Fruit fly (Drosophila melanogaster) whole organism, embryonic: ENCODE results near the gene stumps.

ENCODE experiments used
- Atf3 ChIP-seq: fragments of 200-800 bp; sonication (Bioruptor generic); optimal IDR thresholded peaks from 3 replicates; lab custom pipeline; 2016; ENCODE audit warnings: missing biosample characterization, missing genetic modification characterization
- Bgb ChIP-seq: fragments of 200-800 bp; sonication (Bioruptor generic); IDR thresholded peaks from 2 replicates; pipeline ENCODE4 v1.3.6; 2022; ENCODE audit warnings: missing biosample characterization, missing genetic modification characterization; ENCODE audit not compliant: partially characterized antibody
- CG10979 ChIP-seq: fragments of 200-800 bp; sonication (Bioruptor generic); optimal IDR thresholded peaks from 2 replicates; lab custom pipeline; 2018; ENCODE audit warnings: missing biosample characterization, mild to moderate bottlenecking, missing genetic modification characterization, moderate library complexity
- CG12391 ChIP-seq: fragments of 200-800 bp; sonication (Bioruptor generic); optimal IDR thresholded peaks from 3 replicates; lab custom pipeline; 2018; ENCODE audit warnings: missing biosample characterization, mild to moderate bottlenecking, missing genetic modification characterization, moderate library complexity
- CG12942 ChIP-seq: fragments of 200-800 bp; sonication (Bioruptor generic); optimal IDR thresholded peaks from 3 replicates; lab custom pipeline; 2016; ENCODE audit warnings: missing biosample characterization, missing genetic modification characterization
- CG13123 ChIP-seq: fragments of 200-800 bp; sonication (Bioruptor generic); optimal IDR thresholded peaks from 2 replicates; lab custom pipeline; 2016; ENCODE audit warnings: missing biosample characterization, missing genetic modification characterization
- CG14965 ChIP-seq: fragments of 200-800 bp; sonication (Bioruptor generic); optimal IDR thresholded peaks from 2 replicates; lab custom pipeline; 2016; ENCODE audit warnings: missing biosample characterization, missing genetic modification characterization, borderline replicate concordance
- CG15696 ChIP-seq: fragments of 200-800 bp; sonication (Bioruptor generic); optimal IDR thresholded peaks from 2 replicates; lab custom pipeline; 2019; ENCODE audit warnings: missing biosample characterization, mild to moderate bottlenecking, missing genetic modification characterization, moderate library complexity
- CG16815 ChIP-seq: fragments of 200-800 bp; sonication (Bioruptor generic); optimal IDR thresholded peaks from 3 replicates; lab custom pipeline; 2017; ENCODE audit warnings: missing biosample characterization, mild to moderate bottlenecking, missing genetic modification characterization
- CG17361 ChIP-seq: fragments of 200-800 bp; sonication (Bioruptor generic); IDR thresholded peaks from 3 replicates; pipeline ENCODE4 v1.3.6; 2022; ENCODE audit warnings: missing biosample characterization, missing genetic modification characterization
- CG17612 ChIP-seq: fragments of 200-800 bp; sonication (Bioruptor generic); IDR thresholded peaks from 2 replicates; pipeline ENCODE4 v1.3.6; 2022; ENCODE audit warnings: missing biosample characterization, missing genetic modification characterization
- CG17829 ChIP-seq: fragments of 200-800 bp; optimal IDR thresholded peaks from 2 replicates; lab custom pipeline; 2019; ENCODE audit warnings: missing biosample characterization, mild to moderate bottlenecking, missing genetic modification characterization, moderate library complexity
- CG18262 ChIP-seq: fragments of 200-800 bp; optimal IDR thresholded peaks from 3 replicates; lab custom pipeline; 2019; ENCODE audit warnings: missing biosample characterization, mild to moderate bottlenecking, missing genetic modification characterization, moderate library complexity
- CG1832 ChIP-seq: fragments of 200-800 bp; sonication (Bioruptor generic); optimal IDR thresholded peaks from 2 replicates; lab custom pipeline; 2017; ENCODE audit warnings: missing biosample characterization, mild to moderate bottlenecking, missing genetic modification characterization, inconsistent platforms
- CG18476 ChIP-seq: fragments of 200-800 bp; sonication (Bioruptor generic); optimal IDR thresholded peaks from 2 replicates; lab custom pipeline; 2016; ENCODE audit warnings: missing biosample characterization, mild to moderate bottlenecking, missing genetic modification characterization
- CG2712 ChIP-seq: fragments of 200-800 bp; optimal IDR thresholded peaks from 3 replicates; lab custom pipeline; 2019; ENCODE audit warnings: missing biosample characterization, mild to moderate bottlenecking, missing genetic modification characterization, moderate library complexity
- CG30403 ChIP-seq: fragments of 200-800 bp; sonication (Bioruptor generic); optimal IDR thresholded peaks from 3 replicates; lab custom pipeline; 2016; ENCODE audit warnings: missing biosample characterization, missing genetic modification characterization
- CG3163 ChIP-seq: fragments of 200-800 bp; sonication (Bioruptor generic); optimal IDR thresholded peaks from 3 replicates; lab custom pipeline; 2016; ENCODE audit warnings: missing biosample characterization, missing genetic modification characterization
- CG3281 ChIP-seq: fragments of 200-800 bp; sonication (Bioruptor generic); optimal IDR thresholded peaks from 3 replicates; lab custom pipeline; 2017; ENCODE audit warnings: missing biosample characterization, mild to moderate bottlenecking, missing genetic modification characterization
- CG34422 ChIP-seq: fragments of 200-800 bp; sonication (Bioruptor generic); IDR thresholded peaks from 3 replicates; pipeline ENCODE4 v1.3.6; 2022; ENCODE audit warnings: missing biosample characterization, missing genetic modification characterization
- CG4404 ChIP-seq: fragments of 200-800 bp; sonication (Bioruptor generic); IDR thresholded peaks from 2 replicates; pipeline ENCODE4 v1.3.6; 2022; ENCODE audit warnings: missing biosample characterization, missing genetic modification characterization
- CG5245 ChIP-seq: fragments of 200-800 bp; sonication (Bioruptor generic); optimal IDR thresholded peaks from 3 replicates; lab custom pipeline; 2016; ENCODE audit warnings: missing biosample characterization, missing genetic modification characterization
- CG8924 ChIP-seq: fragments of 200-800 bp; optimal IDR thresholded peaks from 3 replicates; lab custom pipeline; 2019; ENCODE audit warnings: missing biosample characterization, mild to moderate bottlenecking, missing genetic modification characterization, moderate library complexity
- CG9727 ChIP-seq: fragments of 200-800 bp; sonication (Bioruptor generic); optimal IDR thresholded peaks from 3 replicates; lab custom pipeline; 2017; ENCODE audit warnings: missing biosample characterization, mild to moderate bottlenecking, missing genetic modification characterization
- Chrac-16 ChIP-seq: fragments of 200-800 bp; sonication (Bioruptor generic); optimal IDR thresholded peaks from 3 replicates; lab custom pipeline; 2016; ENCODE audit warnings: missing biosample characterization, missing genetic modification characterization
- HmgZ ChIP-seq: fragments of 200-800 bp; sonication (Bioruptor generic); optimal IDR thresholded peaks from 2 replicates; lab custom pipeline; 2018; ENCODE audit warnings: missing biosample characterization, mild to moderate bottlenecking, missing genetic modification characterization
- PHDP ChIP-seq: fragments of 200-800 bp; sonication (Bioruptor generic); optimal IDR thresholded peaks from 3 replicates; lab custom pipeline; 2018; ENCODE audit warnings: missing biosample characterization, mild to moderate bottlenecking, missing genetic modification characterization, moderate library complexity
- Ssrp ChIP-seq: fragments of 200-800 bp; sonication (Bioruptor generic); optimal IDR thresholded peaks from 2 replicates; lab custom pipeline; 2018; ENCODE audit warnings: missing biosample characterization, mild to moderate bottlenecking, missing genetic modification characterization, moderate library complexity
- Trl ChIP-seq, 3 experiments: fragments of >200 bp in 2 of 3; fragments of 200-800 bp in 1 of 3; sonication (Bioruptor generic) in 1 of 3; optimal IDR thresholded peaks; 2 replicates in 1 of 3; 3 replicates in 2 of 3; lab custom pipeline; 2016 to 2017; ENCODE audit warnings: missing biosample characterization in 1 of 3, missing genetic modification characterization in 1 of 3
- Xrp1 ChIP-seq: fragments of 200-800 bp; sonication (Bioruptor generic); IDR thresholded peaks from 2 replicates; pipeline ENCODE4 v1.3.6; 2022; ENCODE audit warnings: missing biosample characterization, missing genetic modification characterization
- bsh ChIP-seq, 2 experiments: fragments of 200-800 bp; sonication (Bioruptor generic); optimal IDR thresholded peaks; 2 replicates each; lab custom pipeline; 2017 to 2018; ENCODE audit warnings: mild to moderate bottlenecking in 2 of 2, missing biosample characterization in 2 of 2, missing genetic modification characterization in 2 of 2, moderate library complexity in 1 of 2
- cad ChIP-seq: fragments of >200 bp; optimal IDR thresholded peaks from 2 replicates; lab custom pipeline; 2017; ENCODE audit warnings: missing biosample characterization, missing genetic modification characterization
- chif ChIP-seq, 2 experiments: fragments of 200-800 bp; sonication (Bioruptor generic); optimal IDR thresholded peaks; 3 replicates each; lab custom pipeline; 2016; ENCODE audit warnings: missing biosample characterization in 2 of 2, missing genetic modification characterization in 2 of 2
- dmrt11E ChIP-seq: fragments of 200-800 bp; sonication (Bioruptor generic); optimal IDR thresholded peaks from 3 replicates; lab custom pipeline; 2018; ENCODE audit warnings: missing biosample characterization, mild to moderate bottlenecking, missing genetic modification characterization, moderate library complexity
- gcm ChIP-seq: fragments of 200-800 bp; sonication (Bioruptor generic); optimal IDR thresholded peaks from 2 replicates; lab custom pipeline; 2019; ENCODE audit warnings: missing biosample characterization, mild to moderate bottlenecking, missing genetic modification characterization, moderate library complexity
- grau ChIP-seq: fragments of 200-800 bp; optimal IDR thresholded peaks from 3 replicates; lab custom pipeline; 2019; ENCODE audit warnings: missing biosample characterization, mild to moderate bottlenecking, missing genetic modification characterization, moderate library complexity
- nmo ChIP-seq: fragments of 200-800 bp; sonication (Bioruptor generic); optimal IDR thresholded peaks from 2 replicates; lab custom pipeline; 2018; ENCODE audit warnings: missing biosample characterization, mild to moderate bottlenecking, missing genetic modification characterization, moderate library complexity
- prd ChIP-seq, 3 experiments: fragments of >200 bp in 2 of 3; fragments of 200-800 bp in 1 of 3; sonication (Bioruptor generic) in 1 of 3; optimal IDR thresholded peaks in 2 of 3; IDR thresholded peaks in 1 of 3; 2 replicates in 2 of 3; 3 replicates in 1 of 3; pipeline versions ENCODE4 v1.3.6 to Lab custom; 2017 to 2022; ENCODE audit warnings: missing biosample characterization in 1 of 3, missing genetic modification characterization in 1 of 3
- sd ChIP-seq: fragments of 200-800 bp; sonication (Bioruptor generic); optimal IDR thresholded peaks from 3 replicates; lab custom pipeline; 2018; ENCODE audit warnings: missing biosample characterization, mild to moderate bottlenecking, missing genetic modification characterization, moderate library complexity
- sens ChIP-seq: fragments of 200-800 bp; sonication (Bioruptor generic); peaks from one replicate; lab custom pipeline; 2016; ENCODE audit warnings: missing biosample characterization, missing genetic modification characterization
- slp2 ChIP-seq: fragments of 200-800 bp; sonication (Bioruptor generic); optimal IDR thresholded peaks from 2 replicates; lab custom pipeline; 2016; ENCODE audit warnings: missing biosample characterization, missing genetic modification characterization
- tio ChIP-seq: fragments of 200-800 bp; sonication (Bioruptor generic); optimal IDR thresholded peaks from 2 replicates; lab custom pipeline; 2017; ENCODE audit warnings: missing biosample characterization, missing genetic modification characterization, inconsistent platforms
- twi ChIP-seq: fragments of 200-800 bp; optimal IDR thresholded peaks from 2 replicates; lab custom pipeline; 2019; ENCODE audit warnings: missing biosample characterization, mild to moderate bottlenecking, missing genetic modification characterization, moderate library complexity
- zf30C ChIP-seq: fragments of 200-800 bp; sonication (Bioruptor generic); optimal IDR thresholded peaks from 3 replicates; lab custom pipeline; 2018; ENCODE audit warnings: missing biosample characterization, mild to moderate bottlenecking, missing genetic modification characterization

stumps gene

dm6 chr3R:14580045-14580579 lies 3.1 kb downstream of the stumps start:
- TF ChIP-seq Trl (optimal IDR thresholded peaks at IDR 0.05; lab: Kevin White, UChicago) (peak; percentile 64 to 78), Trl (GFP tag; optimal IDR thresholded peaks at IDR 0.05; lab: Kevin White, UChicago) (no peak), CG3281 (GFP tag; lab: Kevin White, UChicago) (no peak), CG3163 (GFP tag; lab: Kevin White, UChicago) (peak; percentile 88), sd (tag; lab: Kevin White, UChicago) (peak; percentile 70), HmgZ (tag; lab: Kevin White, UChicago) (no peak)

dm6 chr3R:14586480-14587443 lies 9.7 kb downstream of the stumps start:
- TF ChIP-seq bsh (GFP tag; optimal IDR thresholded peaks at IDR 0.05; lab: Kevin White, UChicago) (peak in 1 of 2 experiments; percentile 8), CG13123 (GFP tag; lab: Kevin White, UChicago) (no peak), Xrp1 (GFP tag; lab: Robert Waterston, UW) (peak; percentile 39; the same call in 1 of the 2 replicates), PHDP (tag; lab: Kevin White, UChicago) (no peak), slp2 (GFP tag; lab: Kevin White, UChicago) (no peak), Bgb (GFP tag; lab: Robert Waterston, UW) (no peak), Atf3 (no peak), CG2712 (tag; lab: Kevin White, UChicago) (peak; percentile 71), twi (tag; lab: Kevin White, UChicago) (peak; percentile 98), gcm (peak; percentile 9), chif (GFP tag; optimal IDR thresholded peaks at IDR 0.05; lab: Kevin White, UChicago) (peak in 1 of 2 experiments; percentile 12), CG17829 (tag; lab: Kevin White, UChicago) (peak; percentile 33), tio (GFP tag; lab: Kevin White, UChicago) (peak; percentile 46), CG4404 (GFP tag; lab: Robert Waterston, UW) (peak; percentile 45), zf30C (peak; percentile 65), prd (optimal IDR thresholded peaks at IDR 0.05; lab: Kevin White, UChicago) (no peak), prd (GFP tag; IDR thresholded peaks at IDR 0.05; lab: Robert Waterston, UW) (peak; percentile 52; the same call in 2 of the 3 replicates), CG14965 (no peak), Ssrp (peak; percentile 26), CG15696 (tag; lab: Kevin White, UChicago) (peak; percentile 37), CG30403 (GFP tag; lab: Kevin White, UChicago) (peak; percentile 22), cad (GFP tag; lab: Kevin White, UChicago) (peak; percentile 88), CG12942 (GFP tag; lab: Kevin White, UChicago) (no peak), grau (tag; lab: Kevin White, UChicago) (peak; percentile 24), CG9727 (peak; percentile 52), CG1832 (GFP tag; lab: Kevin White, UChicago) (no peak), CG8924 (tag; lab: Kevin White, UChicago) (peak; percentile 26), CG17361 (GFP tag; lab: Robert Waterston, UW) (peak; percentile 46; the same call in 2 of the 3 replicates), dmrt11E (tag; lab: Kevin White, UChicago) (peak; percentile 75), nmo (GFP tag; lab: Kevin White, UChicago) (peak; percentile 32), sens (GFP tag; lab: Kevin White, UChicago) (peak; percentile 79), CG10979 (peak; percentile 5), CG12391 (tag; lab: Kevin White, UChicago) (peak; percentile 50), CG18262 (tag; lab: Kevin White, UChicago) (peak; percentile 58), Chrac-16 (GFP tag; lab: Kevin White, UChicago) (peak; percentile 19), CG16815 (GFP tag; lab: Kevin White, UChicago) (peak; percentile 54), CG5245 (GFP tag; lab: Kevin White, UChicago) (no peak), CG34422 (GFP tag; lab: Robert Waterston, UW) (no peak), CG17612 (GFP tag; lab: Robert Waterston, UW) (no peak), CG18476 (no peak)
